Worm (Caenorhabditis elegans) whole organism, early embryonic: ENCODE results near the gene F53C11.1.

Experiments used
- F13C5.2 ChIP-seq: sonication (generic microtip); optimal IDR thresholded peaks from 2 replicates; lab custom pipeline; 2017; ENCODE audit warnings: mild to moderate bottlenecking, missing genetic modification characterization, inconsistent platforms, missing compliant biosample characterization
- aly-1 ChIP-seq: sonication (generic microtip); optimal IDR thresholded peaks from 2 replicates; lab custom pipeline; 2016; ENCODE audit warnings: missing genetic modification characterization, missing compliant biosample characterization
- flt-1 ChIP-seq: fragments of 200-800 bp; sonication (Bioruptor generic); IDR thresholded peaks from 2 replicates; pipeline ENCODE4 v1.3.6; 2022; ENCODE audit warnings: missing genetic modification characterization, missing compliant biosample characterization
- hnd-1 ChIP-seq: sonication (generic microtip); optimal IDR thresholded peaks from 2 replicates; lab custom pipeline; 2016; ENCODE audit warnings: missing genetic modification characterization, missing compliant biosample characterization

ce11 chrV:13751811-13752210 is 23.8 kb upstream of the F53C11.1 start, which contains the start of gene cld-9:
- TF ChIP-seq flt-1 = no peak
- no peak for TF ChIP-seq F13C5.2 (tag; lab: Kevin White, UChicago)
- no peak for TF ChIP-seq aly-1 (tag; lab: Kevin White, UChicago)
- TF ChIP-seq hnd-1 (tag; lab: Kevin White, UChicago) = no peak
